Fruit fly (Drosophila melanogaster): ENCODE measurements around the gene HP1D3csd.

HP1D3csd gene

DNA sequence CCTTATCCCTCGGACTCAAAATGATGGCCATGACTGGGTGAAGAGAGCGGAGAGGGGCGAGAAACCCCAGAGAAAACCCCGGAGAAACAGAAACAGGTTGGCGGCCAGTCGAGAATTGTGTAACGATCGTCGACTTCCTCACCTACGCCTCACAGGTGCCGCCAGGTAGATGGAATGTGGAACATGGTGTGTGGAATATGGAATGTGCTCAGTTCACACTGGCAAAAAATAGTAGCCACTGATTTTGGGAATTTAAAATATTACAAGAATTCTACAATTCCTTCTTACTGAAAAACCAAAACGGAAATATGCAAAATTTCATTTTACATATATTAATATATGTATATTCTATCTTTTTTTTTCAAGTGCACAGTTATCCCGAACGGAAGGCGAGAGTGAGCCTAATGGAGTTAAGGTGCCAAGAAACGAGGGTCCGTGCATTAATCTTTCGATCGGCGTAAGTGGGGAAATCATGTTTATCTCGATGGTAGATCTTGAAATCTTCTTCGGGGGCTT, 34.0 kb upstream of the HP1D3csd start (continued):
- TF ChIP-seq Doc3 (GFP tag; IDR thresholded peaks at IDR 0.05; ENCODE audit: partially characterized antibody) (no peak), caup (GFP tag; optimal IDR thresholded peaks at IDR 0.05; ENCODE audit: severe bottlenecking) (peak; percentile 74), CG18476 (GFP tag; optimal IDR thresholded peaks at IDR 0.05) (peak; percentile 61), prd (optimal IDR thresholded peaks at IDR 0.05) (no peak), prd (GFP tag; IDR thresholded peaks at IDR 0.05) (peak; percentile 90), CG13424 (tag; optimal IDR thresholded peaks at IDR 0.05) (peak; percentile 83), CG11093 (GFP tag; IDR thresholded peaks at IDR 0.05) (peak; percentile 67; the same call in 2 of the 3 replicates), seq (GFP tag; IDR thresholded peaks at IDR 0.05) (no peak), cg (GFP tag; optimal IDR thresholded peaks at IDR 0.05) (no peak), ATbp (GFP tag; optimal IDR thresholded peaks at IDR 0.05) (peak; percentile 56), Awh (GFP tag; IDR thresholded peaks at IDR 0.05) (peak; percentile 73; the same call in 1 of the 2 replicates), CG4617 (GFP tag; optimal IDR thresholded peaks at IDR 0.05; ENCODE audit: borderline replicate concordance) (peak; percentile 26), Kr (GFP tag; optimal IDR thresholded peaks at IDR 0.05) (no peak), CG32772 (GFP tag; IDR thresholded peaks at IDR 0.05) (peak; percentile 82), Bgb (GFP tag; IDR thresholded peaks at IDR 0.05; ENCODE audit: partially characterized antibody) (no peak), CG18619 (GFP tag; optimal IDR thresholded peaks at IDR 0.05) (peak; percentile 76), CG2129 (GFP tag; IDR thresholded peaks at IDR 0.05; ENCODE audit: partially characterized antibody) (no peak), cwo (GFP tag; optimal IDR thresholded peaks at IDR 0.05) (peak; percentile 45), D19B (GFP tag; optimal IDR thresholded peaks at IDR 0.05) (peak; percentile 47), Atf-2 (GFP tag; optimal IDR thresholded peaks at IDR 0.05) (no peak), Ptx1 (GFP tag; IDR thresholded peaks at IDR 0.05) (peak; percentile 77), slp2 (GFP tag; optimal IDR thresholded peaks at IDR 0.05) (peak; percentile 2), Side (GFP tag; optimal IDR thresholded peaks at IDR 0.05) (peak; percentile 26), Hr3 (GFP tag; optimal IDR thresholded peaks at IDR 0.05) (peak; percentile 79), CG4820 (GFP tag; optimal IDR thresholded peaks at IDR 0.05) (peak; percentile 83), CG6683 (GFP tag; optimal IDR thresholded peaks at IDR 0.05) (peak; percentile 48), CG31365 (tag; optimal IDR thresholded peaks at IDR 0.05) (no peak), CG8388 (GFP tag; optimal IDR thresholded peaks at IDR 0.05) (peak; percentile 82), bsh (GFP tag; optimal IDR thresholded peaks at IDR 0.05) (peak; percentile 57 to 89), Xrp1 (GFP tag; IDR thresholded peaks at IDR 0.05) (peak; percentile 95), trem (tag; optimal IDR thresholded peaks at IDR 0.05) (peak; percentile 81), zf30C (GFP tag; optimal IDR thresholded peaks at IDR 0.05) (peak; percentile 96), CG7372 (GFP tag; IDR thresholded peaks at IDR 0.05) (peak; percentile 43), jing (GFP tag; optimal IDR thresholded peaks at IDR 0.05) (peak; percentile 50), insv (GFP tag; optimal IDR thresholded peaks at IDR 0.05) (peak in 1 of 2 experiments; percentile 2), sr (GFP tag; IDR thresholded peaks at IDR 0.05) (no peak; the same call in 2 of the 3 replicates), CG2875 (GFP tag; optimal IDR thresholded peaks at IDR 0.05) (peak; percentile 82), sim (GFP tag; IDR thresholded peaks at IDR 0.05) (peak; percentile 83), kay (GFP tag; optimal IDR thresholded peaks at IDR 0.05) (peak; percentile 67), CG34422 (GFP tag; IDR thresholded peaks at IDR 0.05) (peak; percentile 76; the same call in 2 of the 3 replicates), ro (GFP tag; IDR thresholded peaks at IDR 0.05) (peak; percentile 57), CG32767 (GFP tag; IDR thresholded peaks at IDR 0.05) (peak; percentile 52; the same call in 1 of the 2 replicates), CG14667 (GFP tag; IDR thresholded peaks at IDR 0.05) (peak; percentile 69), Atf3 (GFP tag; optimal IDR thresholded peaks at IDR 0.05) (no peak), gcm2 (GFP tag; optimal IDR thresholded peaks at IDR 0.05) (no peak), her (GFP tag; optimal IDR thresholded peaks at IDR 0.05) (peak; percentile 3), lbe (GFP tag; optimal IDR thresholded peaks at IDR 0.05) (peak; percentile 78), CG6765 (GFP tag; optimal IDR thresholded peaks at IDR 0.05) (no peak), CG7556 (GFP tag; optimal IDR thresholded peaks at IDR 0.05) (peak; percentile 80), Usf (GFP tag; optimal IDR thresholded peaks at IDR 0.05) (peak; percentile 71)
